Worm (Caenorhabditis elegans): ENCODE results near the gene rad-54.B.

DNA sequence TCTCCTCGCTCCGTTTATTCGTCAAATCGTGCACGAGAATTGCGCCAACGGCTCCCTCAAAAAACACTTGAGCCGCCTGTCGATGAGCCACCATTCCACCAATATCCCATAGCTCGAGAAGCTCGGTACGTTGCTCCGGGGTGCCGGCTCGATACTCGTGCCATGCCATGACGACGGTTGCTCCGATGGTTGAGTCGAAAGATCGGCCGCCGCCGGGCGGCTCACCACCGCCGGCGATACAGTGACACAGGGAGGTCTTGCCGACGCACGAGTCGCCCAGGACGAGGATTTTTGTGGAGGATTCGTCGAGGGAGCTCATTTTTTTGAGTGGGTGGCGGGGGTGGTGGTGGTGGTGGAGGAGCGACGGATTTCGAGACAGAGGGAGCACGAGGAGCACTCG, 13.8 kb upstream of the rad-54.B start:
- no peak for TF ChIP-seq flt-1 (GFP tag; IDR thresholded peaks at IDR 0.05)
- no peak for TF ChIP-seq hmbx-1 (tag; optimal IDR thresholded peaks at IDR 0.05)
- no peak for TF ChIP-seq tbx-11 (GFP tag; IDR thresholded peaks at IDR 0.05)
- TF ChIP-seq B0310.2 (tag; optimal IDR thresholded peaks at IDR 0.05), result no peak
- TF ChIP-seq scrt-1 (GFP tag; IDR thresholded peaks at IDR 0.05), result no peak
- no peak for TF ChIP-seq ama-1 (optimal IDR thresholded peaks at IDR 0.05)
